Worm (Caenorhabditis elegans) whole organism, L1 larva: ENCODE measurements around the gene ins-31.

Experiments
- C04F5.9 ChIP-seq: sonication (generic microtip); optimal IDR thresholded peaks from 2 replicates; lab custom pipeline; 2016; ENCODE audit warnings: missing genetic modification characterization, missing compliant biosample characterization
- C16A3.4 ChIP-seq: fragments of 150-350 bp; optimal IDR thresholded peaks from 2 replicates; lab custom pipeline; 2014; ENCODE audit warnings: missing biosample characterization, missing genetic modification characterization
- aha-1 ChIP-seq: fragments of 150-350 bp; optimal IDR thresholded peaks from 2 replicates; lab custom pipeline; 2014; ENCODE audit warnings: missing biosample characterization, missing genetic modification characterization
- aly-2 ChIP-seq: fragments of 150-350 bp; optimal IDR thresholded peaks from 2 replicates; lab custom pipeline; 2014; ENCODE audit warnings: missing biosample characterization, missing genetic modification characterization
- elt-2 ChIP-seq: sonication (generic microtip); optimal IDR thresholded peaks from 2 replicates; lab custom pipeline; 2016; ENCODE audit warnings: missing genetic modification characterization, mild to moderate bottlenecking, inconsistent platforms, missing compliant biosample characterization, missing genetic modification reagents
- fos-1 ChIP-seq: fragments of 150-350 bp; optimal IDR thresholded peaks from 2 replicates; lab custom pipeline; 2014; ENCODE audit warnings: missing biosample characterization, missing genetic modification characterization
- lir-3 ChIP-seq: sonication (generic microtip); optimal IDR thresholded peaks from 2 replicates; lab custom pipeline; 2016; ENCODE audit warnings: mild to moderate bottlenecking, missing genetic modification characterization, moderate library complexity, missing compliant biosample characterization; ENCODE audit not compliant: poor library complexity
- nhr-11 ChIP-seq: fragments of 150-350 bp; optimal IDR thresholded peaks from 2 replicates; lab custom pipeline; 2014; ENCODE audit warnings: missing biosample characterization, missing genetic modification characterization
- nhr-76 ChIP-seq: sonication (generic microtip); optimal IDR thresholded peaks from 2 replicates; lab custom pipeline; 2017; ENCODE audit warnings: missing biosample characterization, missing genetic modification characterization
- pag-3 ChIP-seq: sonication (generic microtip); optimal IDR thresholded peaks from 2 replicates; lab custom pipeline; 2017; ENCODE audit warnings: missing genetic modification characterization, mild to moderate bottlenecking, missing compliant biosample characterization, antibody characterized with exemption, borderline replicate concordance; ENCODE audit not compliant: insufficient read depth
- skn-1 ChIP-seq: fragments of 150-350 bp; optimal IDR thresholded peaks from 2 replicates; lab custom pipeline; 2014; ENCODE audit warnings: missing biosample characterization, missing genetic modification characterization
- sox-4 ChIP-seq: sonication (generic microtip); optimal IDR thresholded peaks from 2 replicates; lab custom pipeline; 2016; ENCODE audit warnings: missing genetic modification characterization, missing compliant biosample characterization

DNA sequence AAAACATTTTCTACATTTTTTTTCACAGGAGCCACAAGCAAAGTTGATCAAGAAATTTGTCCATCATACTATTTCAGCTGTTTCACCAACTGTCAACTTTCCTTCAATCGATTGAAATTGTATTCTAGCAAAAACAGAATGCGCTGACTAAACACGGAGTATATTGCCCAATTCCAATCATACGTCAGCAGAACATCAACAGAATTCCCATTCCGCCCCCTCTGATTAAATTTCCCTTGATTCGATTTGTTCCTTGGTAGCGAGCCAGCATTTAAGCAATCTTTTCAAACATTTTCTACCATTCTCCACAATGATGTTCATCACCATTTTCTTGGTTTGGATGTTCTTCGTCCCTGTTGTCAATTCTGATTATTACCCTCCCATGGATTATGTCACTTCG is 19.0 kb downstream of the ins-31 start, which contains the start of gene T10D4.15:
- TF ChIP-seq pag-3 (tag; lab: Kevin White, UChicago), result no peak
- TF ChIP-seq elt-2 (tag; lab: Kevin White, UChicago), result no peak
- TF ChIP-seq nhr-11 (tag; lab: Kevin White, UChicago), result no peak
- no peak for TF ChIP-seq aha-1 (tag; lab: Kevin White, UChicago)
- no peak for TF ChIP-seq sox-4 (tag; lab: Kevin White, UChicago)
- no peak for TF ChIP-seq lir-3
- no peak for TF ChIP-seq skn-1 (tag; lab: Kevin White, UChicago)
- TF ChIP-seq nhr-76 (tag; lab: Kevin White, UChicago), result no peak
- TF ChIP-seq C04F5.9, result no peak
- no peak for TF ChIP-seq aly-2 (tag; lab: Kevin White, UChicago)
- TF ChIP-seq fos-1 (tag; lab: Kevin White, UChicago), result no peak
- no peak for TF ChIP-seq C16A3.4 (tag; lab: Kevin White, UChicago)
